Worm (Caenorhabditis elegans) whole organism, mixed stage, embryonic: ENCODE results near the gene smoc-1.

Experiments
- M03D4.4 ChIP-seq: sonication (generic microtip); optimal IDR thresholded peaks from 2 replicates; lab custom pipeline; 2017; ENCODE audit warnings: mild to moderate bottlenecking, missing genetic modification characterization, missing compliant biosample characterization
- bed-3 ChIP-seq: fragments of 200-800 bp; sonication (Bioruptor generic); optimal IDR thresholded peaks from 3 replicates; lab custom pipeline; 2018; ENCODE audit warnings: mild to moderate bottlenecking, missing genetic modification characterization, moderate library complexity, missing compliant biosample characterization
- ceh-39 ChIP-seq: fragments of 150-350 bp; optimal IDR thresholded peaks from 2 replicates; lab custom pipeline; 2014; ENCODE audit warnings: missing biosample characterization, missing genetic modification characterization
- ceh-83 ChIP-seq: fragments of 200-800 bp; sonication (Bioruptor generic); optimal IDR thresholded peaks from 2 replicates; lab custom pipeline; 2018; ENCODE audit warnings: mild to moderate bottlenecking, missing genetic modification characterization, missing compliant biosample characterization
- ces-1 ChIP-seq: fragments of 150-350 bp; optimal IDR thresholded peaks from 2 replicates; lab custom pipeline; 2014; ENCODE audit warnings: missing biosample characterization, missing genetic modification reagents, missing genetic modification characterization
- elt-1 ChIP-seq: sonication (generic microtip); optimal IDR thresholded peaks from 2 replicates; lab custom pipeline; 2017; ENCODE audit warnings: missing genetic modification characterization, mild to moderate bottlenecking, missing compliant biosample characterization, antibody characterized with exemption, moderate library complexity, borderline replicate concordance; ENCODE audit not compliant: insufficient read depth
- elt-3 ChIP-seq: fragments of 150-350 bp; optimal IDR thresholded peaks from 2 replicates; lab custom pipeline; 2014; ENCODE audit warnings: missing biosample characterization, missing genetic modification characterization
- flh-1 ChIP-seq: fragments of 200-800 bp; sonication (Bioruptor generic); optimal IDR thresholded peaks from 2 replicates; lab custom pipeline; 2018; ENCODE audit warnings: mild to moderate bottlenecking, missing genetic modification characterization, moderate library complexity, missing compliant biosample characterization
- ham-2 ChIP-seq: fragments of 200-800 bp; sonication (Bioruptor generic); optimal IDR thresholded peaks from 2 replicates; lab custom pipeline; 2018; ENCODE audit warnings: mild to moderate bottlenecking, missing genetic modification characterization, missing compliant biosample characterization
- hlh-1 ChIP-seq: fragments of 150-350 bp; optimal IDR thresholded peaks from 2 replicates; lab custom pipeline; 2014; ENCODE audit warnings: missing biosample characterization, missing genetic modification reagents, missing genetic modification characterization
- lin-32 ChIP-seq: fragments of 200-800 bp; sonication (Bioruptor generic); optimal IDR thresholded peaks from 2 replicates; lab custom pipeline; 2018; ENCODE audit warnings: mild to moderate bottlenecking, missing genetic modification characterization, missing compliant biosample characterization
- lsy-2 ChIP-seq: fragments of 150-350 bp; optimal IDR thresholded peaks from 2 replicates; lab custom pipeline; 2014; ENCODE audit warnings: missing biosample characterization, missing genetic modification characterization
- mep-1 ChIP-seq: fragments of 150-350 bp; optimal IDR thresholded peaks from 2 replicates; lab custom pipeline; 2017; ENCODE audit warnings: missing biosample characterization, missing genetic modification reagents, missing genetic modification characterization, inconsistent platforms
- nhr-12 ChIP-seq: fragments of 150-350 bp; optimal IDR thresholded peaks from 2 replicates; lab custom pipeline; 2014; ENCODE audit warnings: missing biosample characterization, missing genetic modification characterization
- nhr-2 ChIP-seq: fragments of 150-350 bp; optimal IDR thresholded peaks from 2 replicates; lab custom pipeline; 2014; ENCODE audit warnings: missing biosample characterization, missing genetic modification characterization
- nhr-237 ChIP-seq: fragments of 150-350 bp; optimal IDR thresholded peaks from 2 replicates; lab custom pipeline; 2014; ENCODE audit warnings: missing biosample characterization, missing genetic modification characterization
- nhr-28 ChIP-seq: fragments of 150-350 bp; optimal IDR thresholded peaks from 2 replicates; lab custom pipeline; 2014; ENCODE audit warnings: missing biosample characterization, missing genetic modification characterization
- nhr-76 ChIP-seq: sonication (generic microtip); optimal IDR thresholded peaks from 2 replicates; lab custom pipeline; 2017; ENCODE audit warnings: missing biosample characterization, missing genetic modification characterization
- pha-4 ChIP-seq: fragments of 150-350 bp; optimal IDR thresholded peaks from 2 replicates; lab custom pipeline; 2018; ENCODE audit warnings: missing biosample characterization, missing genetic modification reagents, missing genetic modification characterization
- sem-2 ChIP-seq: fragments of 200-800 bp; sonication (Bioruptor generic); optimal IDR thresholded peaks from 2 replicates; lab custom pipeline; 2018; ENCODE audit warnings: mild to moderate bottlenecking, missing genetic modification characterization, missing compliant biosample characterization
- snpc-4 ChIP-seq: fragments of 150-350 bp; optimal IDR thresholded peaks from 2 replicates; lab custom pipeline; 2014; ENCODE audit warnings: missing biosample characterization, missing genetic modification characterization
- sptf-1 ChIP-seq: sonication (generic microtip); optimal IDR thresholded peaks from 2 replicates; lab custom pipeline; 2017; ENCODE audit warnings: mild to moderate bottlenecking, missing genetic modification characterization, moderate library complexity, missing compliant biosample characterization
- tbx-8 ChIP-seq: fragments of 200-800 bp; sonication (Bioruptor generic); optimal IDR thresholded peaks from 2 replicates; lab custom pipeline; 2018; ENCODE audit warnings: mild to moderate bottlenecking, missing genetic modification characterization, moderate library complexity, missing compliant biosample characterization
- unc-120 ChIP-seq: sonication (generic microtip); optimal IDR thresholded peaks from 2 replicates; lab custom pipeline; 2017; ENCODE audit warnings: missing genetic modification characterization, missing compliant biosample characterization; ENCODE audit not compliant: poor library complexity, severe bottlenecking
- unc-39 ChIP-seq: fragments of 150-350 bp; optimal IDR thresholded peaks from 2 replicates; lab custom pipeline; 2014; ENCODE audit warnings: missing biosample characterization, missing genetic modification characterization
- unc-62 ChIP-seq: fragments of 150-350 bp; optimal IDR thresholded peaks from 2 replicates; lab custom pipeline; 2014; ENCODE audit warnings: missing biosample characterization, missing genetic modification reagents, missing genetic modification characterization
- zip-8 ChIP-seq: fragments of 150-350 bp; optimal IDR thresholded peaks from 2 replicates; lab custom pipeline; 2014; ENCODE audit warnings: missing biosample characterization, missing genetic modification characterization

The smoc-1 gene

DNA sequence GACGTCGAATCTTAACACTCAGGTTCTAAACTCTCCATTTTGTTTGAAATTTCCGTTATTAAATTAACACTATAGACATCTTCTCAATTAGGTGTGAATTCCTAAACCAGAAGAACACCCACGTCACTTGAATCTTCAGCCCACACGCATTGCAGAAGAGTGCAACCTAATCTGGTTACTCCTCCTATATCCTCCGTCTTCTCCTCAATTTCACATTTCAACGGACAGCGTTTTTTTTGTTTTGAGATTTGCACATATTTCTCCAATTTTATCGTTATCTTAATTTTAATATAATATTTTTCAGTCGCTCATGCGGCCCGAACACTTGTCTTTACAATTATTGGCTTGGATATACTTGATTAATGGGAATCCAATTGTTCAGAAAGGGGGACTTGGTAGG is at the start of gene smoc-1:
smoc-1 (plus strand) TSS at position 301 of the 400 bp plus-strand sequence.
- no peak for TF ChIP-seq bed-3 (GFP tag; lab: Kevin White, UChicago)
- no peak for TF ChIP-seq pha-4 (tag; lab: Kevin White, UChicago)
- TF ChIP-seq ces-1 (GFP tag; lab: Kevin White, UChicago): no peak
- TF ChIP-seq unc-120: no peak
- TF ChIP-seq lsy-2 (tag; lab: Kevin White, UChicago): no peak
- no peak for TF ChIP-seq ceh-83

DNA sequence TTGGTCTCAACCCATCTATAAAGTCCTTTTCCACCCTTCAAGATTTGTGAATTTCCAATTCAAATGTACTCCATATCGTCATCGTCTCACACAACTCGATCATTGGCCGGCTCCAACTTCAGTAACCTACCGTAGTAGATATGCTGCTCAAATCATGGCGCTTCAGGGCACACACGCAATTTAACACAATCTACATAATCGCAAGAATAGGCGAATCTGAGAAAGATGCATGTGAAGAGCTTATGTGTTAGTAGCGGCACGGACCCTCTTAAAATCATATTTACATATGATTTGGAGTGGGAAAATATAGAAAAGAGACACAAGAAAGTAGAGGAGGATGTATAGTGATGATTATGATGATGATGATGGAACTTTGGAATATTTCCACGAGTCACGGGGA is 45.7 kb upstream of the smoc-1 start:
- peak; percentile 50 for TF ChIP-seq ces-1 (GFP tag; lab: Kevin White, UChicago)
- no peak for TF ChIP-seq sem-2 (GFP tag; lab: Kevin White, UChicago)
- TF ChIP-seq, all 35 proteins: peak for 1

DNA sequence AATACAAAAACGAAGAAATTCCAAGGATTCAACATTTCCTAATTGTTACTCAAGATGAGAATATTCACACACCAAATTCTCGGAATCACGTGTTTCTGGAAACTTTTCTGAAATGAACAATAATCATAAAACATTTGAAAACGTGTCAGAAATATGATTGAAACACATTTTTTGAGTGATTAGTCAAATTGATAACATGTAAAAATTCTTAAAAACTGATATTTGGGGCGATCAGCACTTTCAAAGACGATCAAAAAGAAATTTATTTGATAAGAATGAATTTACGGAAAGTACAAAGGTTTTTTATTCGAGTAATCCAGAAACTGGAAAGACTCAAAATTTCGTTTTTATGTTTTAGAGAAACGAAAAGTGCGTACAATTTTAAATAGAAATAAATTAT is 41.7 kb upstream of the smoc-1 start, which contains the start of gene tre-3:
tre-3 (minus strand) TSS at position 107 of the 400 bp plus-strand sequence.
- TF ChIP-seq snpc-4 (tag; lab: Kevin White, UChicago): no peak
- TF ChIP-seq nhr-2 (tag; lab: Kevin White, UChicago): no peak
- no peak for TF ChIP-seq flh-1
- TF ChIP-seq tbx-8: no peak
- no peak for TF ChIP-seq nhr-28
- no peak for TF ChIP-seq M03D4.4 (tag; lab: Kevin White, UChicago)
- TF ChIP-seq hlh-1 (tag; lab: Kevin White, UChicago): no peak
- no peak for TF ChIP-seq lin-32 (GFP tag; lab: Kevin White, UChicago)
- TF ChIP-seq sptf-1 (tag; lab: Kevin White, UChicago): no peak
- no peak for TF ChIP-seq mep-1 (tag; lab: Kevin White, UChicago)
- TF ChIP-seq elt-1 (tag; lab: Kevin White, UChicago): no peak
- TF ChIP-seq, all 35 proteins: peak for 0

DNA sequence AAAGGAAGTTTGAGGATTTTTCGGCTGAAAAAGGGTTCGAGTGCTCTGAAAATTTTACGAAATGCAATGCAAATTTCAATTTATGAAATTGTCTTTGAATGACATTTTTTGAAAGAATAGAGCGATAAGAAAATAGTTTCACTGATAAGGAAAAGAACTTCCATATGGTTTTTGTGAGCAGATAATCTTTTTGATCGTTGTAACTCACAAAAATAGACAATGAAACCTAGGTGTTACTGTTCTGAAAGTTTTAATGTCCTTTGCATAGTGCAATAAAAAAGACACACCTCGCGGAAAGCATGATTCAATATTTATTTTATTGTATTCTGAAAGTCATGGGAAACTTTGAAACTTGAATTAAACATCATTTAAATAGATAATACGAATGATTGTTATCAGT is 40.5 kb upstream of the smoc-1 start:
- no peak for TF ChIP-seq nhr-12 (tag; lab: Kevin White, UChicago)
- TF ChIP-seq flh-1: no peak
- no peak for TF ChIP-seq unc-39 (tag; lab: Kevin White, UChicago)
- TF ChIP-seq ham-2 (GFP tag; lab: Kevin White, UChicago): no peak
- TF ChIP-seq elt-3 (tag; lab: Kevin White, UChicago): no peak
- no peak for TF ChIP-seq ces-1 (GFP tag; lab: Kevin White, UChicago)
- TF ChIP-seq sptf-1 (tag; lab: Kevin White, UChicago): no peak
- no peak for TF ChIP-seq lin-32 (GFP tag; lab: Kevin White, UChicago)

DNA sequence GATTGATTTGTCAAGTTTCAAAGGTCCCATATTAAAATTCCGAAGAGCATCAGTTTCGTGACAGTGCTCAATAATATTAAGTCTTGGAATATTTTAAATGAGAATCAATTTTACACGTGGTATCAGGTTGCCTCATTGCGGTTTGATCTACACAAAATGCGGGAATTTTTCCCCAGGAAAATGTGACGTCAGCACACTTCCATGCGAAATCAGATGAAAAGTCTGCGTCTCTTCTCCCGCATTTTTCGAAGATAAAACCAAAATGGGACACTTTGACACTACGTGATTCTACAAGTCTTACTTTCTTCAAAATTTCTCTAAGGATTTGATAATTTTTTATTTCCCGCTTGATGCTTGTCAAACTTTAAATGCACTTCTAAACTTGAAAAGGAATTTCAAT is 34.6 kb upstream of the smoc-1 start:
- TF ChIP-seq nhr-28 (no peak), bed-3 (GFP tag; lab: Kevin White, UChicago) (no peak), hlh-1 (tag; lab: Kevin White, UChicago) (no peak), sptf-1 (tag; lab: Kevin White, UChicago) (no peak), pha-4 (tag; lab: Kevin White, UChicago) (no peak), tbx-8 (no peak), nhr-237 (tag; lab: Kevin White, UChicago) (no peak), elt-1 (tag; lab: Kevin White, UChicago) (no peak), M03D4.4 (tag; lab: Kevin White, UChicago) (no peak), flh-1 (no peak), lsy-2 (tag; lab: Kevin White, UChicago) (no peak), ham-2 (GFP tag; lab: Kevin White, UChicago) (no peak)

DNA sequence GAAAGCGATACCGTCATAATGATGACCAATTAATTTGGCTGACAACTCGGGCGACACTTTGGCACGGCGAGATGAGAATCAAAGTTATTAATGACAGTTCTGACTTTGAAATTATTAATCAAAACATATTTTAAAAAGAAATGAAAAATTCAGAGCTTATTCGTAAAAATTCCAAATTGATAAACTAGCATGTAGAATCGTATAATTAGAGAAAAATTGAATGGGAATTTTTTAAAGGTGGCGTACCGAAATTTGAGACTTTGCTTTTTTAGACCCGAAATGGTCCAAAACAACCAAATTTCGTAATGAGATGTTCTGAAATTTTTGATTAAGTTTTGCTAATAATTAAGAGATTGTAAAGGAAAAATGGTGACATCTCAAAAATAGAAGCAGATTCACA is 31.5 kb upstream of the smoc-1 start, which contains the start of gene daf-11:
daf-11 (minus strand) TSS at position 101 of the 400 bp plus-strand sequence.
- no peak for TF ChIP-seq mep-1 (tag; lab: Kevin White, UChicago)
- no peak for TF ChIP-seq tbx-8
- TF ChIP-seq unc-39 (tag; lab: Kevin White, UChicago): no peak
- no peak for TF ChIP-seq zip-8 (tag; lab: Kevin White, UChicago)
- no peak for TF ChIP-seq nhr-76 (tag; lab: Kevin White, UChicago)
- TF ChIP-seq nhr-2 (tag; lab: Kevin White, UChicago): no peak
- no peak for TF ChIP-seq unc-62 (GFP tag; lab: Kevin White, UChicago)
- no peak for TF ChIP-seq ceh-39 (tag; lab: Kevin White, UChicago)
- no peak for TF ChIP-seq sptf-1 (tag; lab: Kevin White, UChicago)
- TF ChIP-seq elt-3 (tag; lab: Kevin White, UChicago): no peak
- no peak for TF ChIP-seq ces-1 (GFP tag; lab: Kevin White, UChicago)
